Fruit fly (Drosophila melanogaster): ENCODE data around the gene spas.

dm6 chr3R:24050690-24051440, 12.8 kb downstream of the spas start, which contains the start of the genes Atg6 and Pisd:
- peak; percentile 11 for TF ChIP-seq CG10631 (GFP tag; optimal IDR thresholded peaks at IDR 0.05)
- TF ChIP-seq Ets96B (tag; optimal IDR thresholded peaks at IDR 0.05), result no peak
- no peak for TF ChIP-seq svp (GFP tag)
- peak; percentile 63 for TF ChIP-seq dsx (GFP tag; optimal IDR thresholded peaks at IDR 0.05; ENCODE audit: poor library complexity, severe bottlenecking)
- TF ChIP-seq cyc (GFP tag; optimal IDR thresholded peaks at IDR 0.05), result peak; percentile 14
- peak; percentile 9; the same call in 1 of the 2 replicates for TF ChIP-seq CG15336 (GFP tag; IDR thresholded peaks at IDR 0.05)
- no peak for TF ChIP-seq eg (GFP tag; IDR thresholded peaks at IDR 0.05)
- no peak for TF ChIP-seq fd59A (GFP tag; optimal IDR thresholded peaks at IDR 0.05)
- no peak for TF ChIP-seq CG32006 (GFP tag; optimal IDR thresholded peaks at IDR 0.05)
- no peak for TF ChIP-seq Sox102F (GFP tag; optimal IDR thresholded peaks at IDR 0.05)
